Worm (Caenorhabditis elegans) whole organism, L4 larva: ENCODE measurements around the gene F19F10.14.
A peak's percentile ranks its signal among the peaks of the same experiment; 100 is the strongest.

Experiments used
- F10B5.3 ChIP-seq: sonication (generic microtip); optimal IDR thresholded peaks from 2 replicates; lab custom pipeline; 2016; ENCODE audit warnings: mild to moderate bottlenecking, missing genetic modification characterization, missing compliant biosample characterization
- F49E8.2 ChIP-seq: sonication (generic microtip); optimal IDR thresholded peaks from 2 replicates; lab custom pipeline; 2016; ENCODE audit warnings: missing compliant biosample characterization, mild to moderate bottlenecking, missing genetic modification characterization, borderline replicate concordance
- T26A8.4 ChIP-seq: fragments of 200-800 bp; sonication (Bioruptor generic); IDR thresholded peaks from 2 replicates; pipeline ENCODE4 v1.3.6; 2022; ENCODE audit warnings: missing genetic modification characterization, missing compliant biosample characterization
- Y5F2A.4 ChIP-seq: fragments of 200-800 bp; sonication (Bioruptor generic); optimal IDR thresholded peaks from 2 replicates; lab custom pipeline; 2018; ENCODE audit warnings: mild to moderate bottlenecking, missing genetic modification characterization, missing compliant biosample characterization
- ZK337.2 ChIP-seq: fragments of 200-800 bp; sonication (Bioruptor generic); IDR thresholded peaks from 2 replicates; pipeline ENCODE4 v1.3.6; 2022; ENCODE audit warnings: missing genetic modification reagents, missing genetic modification characterization, missing compliant biosample characterization
- aly-2 ChIP-seq: sonication (generic microtip); optimal IDR thresholded peaks from 2 replicates; lab custom pipeline; 2018; ENCODE audit warnings: missing biosample characterization, missing genetic modification characterization
- attf-4 ChIP-seq: sonication (generic microtip); optimal IDR thresholded peaks from 3 replicates; lab custom pipeline; 2017; ENCODE audit warnings: missing biosample characterization, missing genetic modification characterization
- ceh-32 ChIP-seq: sonication (generic microtip); optimal IDR thresholded peaks from 2 replicates; lab custom pipeline; 2016; ENCODE audit warnings: mild to moderate bottlenecking, missing genetic modification characterization, missing compliant biosample characterization; ENCODE audit not compliant: poor library complexity
- ceh-44 ChIP-seq: fragments of 200-800 bp; sonication (Bioruptor generic); IDR thresholded peaks from 2 replicates; pipeline ENCODE4 v1.3.6; 2022; ENCODE audit warnings: missing genetic modification reagents, missing genetic modification characterization, missing compliant biosample characterization
- ctbp-1 ChIP-seq: fragments of 200-800 bp; sonication (Bioruptor generic); IDR thresholded peaks from 2 replicates; pipeline ENCODE4 v1.3.6; 2022; ENCODE audit warnings: missing genetic modification reagents, missing genetic modification characterization, missing compliant biosample characterization
- dmd-6 ChIP-seq: fragments of 200-800 bp; sonication (Bioruptor generic); IDR thresholded peaks from 2 replicates; pipeline ENCODE4 v1.3.6; 2022; ENCODE audit warnings: missing genetic modification reagents, missing genetic modification characterization, missing compliant biosample characterization
- dmd-8 ChIP-seq: fragments of 200-800 bp; sonication (Bioruptor generic); IDR thresholded peaks from 2 replicates; pipeline ENCODE4 v1.3.6; 2022; ENCODE audit warnings: missing genetic modification characterization, missing compliant biosample characterization
- dve-1 ChIP-seq: sonication (generic microtip); optimal IDR thresholded peaks from 2 replicates; lab custom pipeline; 2017; ENCODE audit warnings: antibody characterized with exemption, mild to moderate bottlenecking, missing genetic modification characterization, missing compliant biosample characterization; ENCODE audit not compliant: insufficient read depth
- hlh-11 ChIP-seq: fragments of 200-800 bp; sonication (Bioruptor generic); optimal IDR thresholded peaks from 2 replicates; lab custom pipeline; 2018; ENCODE audit warnings: mild to moderate bottlenecking, missing genetic modification characterization, missing compliant biosample characterization
- lin-29 ChIP-seq: fragments of 200-800 bp; sonication (Bioruptor generic); IDR thresholded peaks from 2 replicates; pipeline ENCODE4 v1.3.6; 2022; ENCODE audit warnings: missing genetic modification reagents, missing genetic modification characterization, missing compliant biosample characterization
- mdt-29 ChIP-seq: fragments of 200-800 bp; sonication (Bioruptor generic); IDR thresholded peaks from 2 replicates; pipeline ENCODE4 v1.3.6; 2022; ENCODE audit warnings: missing genetic modification reagents, missing genetic modification characterization, missing compliant biosample characterization
- mep-1 ChIP-seq: fragments of 150-350 bp; sonication (generic microtip); optimal IDR thresholded peaks from 3 replicates; lab custom pipeline; 2014; ENCODE audit warnings: missing biosample characterization, missing genetic modification characterization
- mxl-2 ChIP-seq: fragments of 200-800 bp; sonication (Bioruptor generic); conservative IDR thresholded peaks from 2 replicates; pipeline ENCODE4 v1.3.6; 2022; ENCODE audit warnings: missing genetic modification reagents, missing genetic modification characterization, missing compliant biosample characterization
- mxl-3 ChIP-seq: fragments of 200-800 bp; sonication (Bioruptor generic); optimal IDR thresholded peaks from 2 replicates; lab custom pipeline; 2018; ENCODE audit warnings: mild to moderate bottlenecking, missing genetic modification characterization, missing compliant biosample characterization
- nhr-111 ChIP-seq: fragments of 200-800 bp; sonication (Bioruptor generic); optimal IDR thresholded peaks from 2 replicates; lab custom pipeline; 2018; ENCODE audit warnings: mild to moderate bottlenecking, missing genetic modification characterization, missing compliant biosample characterization
- nhr-25 ChIP-seq: sonication (generic microtip); optimal IDR thresholded peaks from 2 replicates; lab custom pipeline; 2017; ENCODE audit warnings: missing genetic modification characterization, mild to moderate bottlenecking, missing compliant biosample characterization, antibody characterized with exemption, moderate library complexity, borderline replicate concordance; ENCODE audit not compliant: insufficient read depth
- nhr-28 ChIP-seq: fragments of 150-350 bp; optimal IDR thresholded peaks from 2 replicates; lab custom pipeline; 2014; ENCODE audit warnings: missing biosample characterization, missing genetic modification characterization
- nhr-41 ChIP-seq: fragments of 200-800 bp; sonication (Bioruptor generic); IDR thresholded peaks from 2 replicates; pipeline ENCODE4 v1.3.6; 2022; ENCODE audit warnings: missing genetic modification reagents, missing genetic modification characterization, missing compliant biosample characterization
- nhr-6 ChIP-seq: fragments of 150-350 bp; optimal IDR thresholded peaks from 2 replicates; lab custom pipeline; 2014; ENCODE audit warnings: missing biosample characterization, missing genetic modification characterization
- sdz-12 ChIP-seq: fragments of 200-800 bp; sonication (Bioruptor generic); optimal IDR thresholded peaks from 2 replicates; lab custom pipeline; 2018; ENCODE audit warnings: mild to moderate bottlenecking, missing genetic modification characterization, missing compliant biosample characterization
- unc-62 ChIP-seq, 3 experiments: fragments of 150-350 bp in 1 of 3; sonication (generic microtip); optimal IDR thresholded peaks in 2 of 3; peaks in 1 of 3; 1 replicate in 1 of 3; 2 replicates in 2 of 3; lab custom pipeline; 2014 to 2017; ENCODE audit warnings: missing biosample characterization in 3 of 3, missing genetic modification characterization in 3 of 3, missing genetic modification reagents in 3 of 3, missing genotype in 1 of 3
- vab-7 ChIP-seq: fragments of 200-800 bp; sonication (Bioruptor generic); IDR thresholded peaks from 2 replicates; pipeline ENCODE4 v1.3.6; 2022; ENCODE audit warnings: missing genetic modification reagents, missing genetic modification characterization, missing compliant biosample characterization
- zfp-3 ChIP-seq: fragments of 200-800 bp; sonication (Bioruptor generic); conservative IDR thresholded peaks from 2 replicates; pipeline ENCODE4 v1.3.6; 2022; ENCODE audit warnings: missing genetic modification reagents, missing genetic modification characterization, missing compliant biosample characterization

Gene F19F10.14

DNA sequence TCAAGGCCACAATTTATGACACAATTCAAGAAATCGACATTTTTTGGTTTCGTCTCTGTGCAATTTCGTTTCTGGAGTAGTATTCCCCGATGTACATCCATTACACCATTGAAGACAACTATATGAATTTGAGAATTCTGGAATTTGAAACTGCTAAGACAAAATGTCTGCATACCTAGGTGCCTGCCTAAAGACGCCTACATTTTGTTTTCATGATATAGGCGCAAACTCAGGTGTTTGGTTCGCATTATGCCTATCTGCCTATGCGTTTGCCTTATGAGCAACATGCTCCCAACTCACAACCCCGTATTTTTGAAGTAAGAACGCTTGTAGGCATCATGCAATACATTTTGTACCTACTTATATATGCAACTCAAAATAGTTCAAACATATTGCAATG, at the start of gene F19F10.14:
F19F10.14 (minus strand) TSS at position 101 of the 400 bp plus-strand sequence.
- TF ChIP-seq ceh-32 (tag; lab: Kevin White, UChicago) (no peak), nhr-6 (no peak), mxl-3 (GFP tag; lab: Kevin White, UChicago) (no peak), dve-1 (tag; lab: Kevin White, UChicago) (no peak), mep-1 (tag; lab: Kevin White, UChicago) (no peak), Y5F2A.4 (GFP tag; lab: Kevin White, UChicago) (no peak), nhr-25 (tag; lab: Kevin White, UChicago) (no peak), ZK337.2 (no peak), F10B5.3 (no peak), zfp-3 (GFP tag; lab: Robert Waterston, UW) (no peak)

DNA sequence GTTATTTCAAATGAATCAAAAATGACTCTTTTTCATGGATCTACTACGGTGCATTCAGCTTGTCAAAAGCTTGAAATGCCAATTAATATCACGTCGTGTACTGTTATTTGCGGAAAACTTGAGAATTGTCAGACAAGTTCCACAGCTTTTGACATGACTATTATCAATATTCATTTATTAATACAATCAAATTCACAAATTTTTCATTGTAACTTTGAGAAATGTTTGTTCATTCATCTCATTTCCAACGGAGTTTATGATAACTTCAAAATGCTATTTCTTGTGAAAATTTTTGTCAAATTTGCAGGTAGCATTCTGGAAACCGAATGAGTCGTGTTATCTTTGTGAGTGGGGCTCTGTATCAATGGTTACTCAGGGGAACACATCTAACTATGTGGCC, 47.3 kb upstream of the F19F10.14 start, which contains the start of gene C50E3.15:
C50E3.15 (plus strand) TSS at position 301 of the 400 bp plus-strand sequence.
- TF ChIP-seq hlh-11 (tag; lab: Kevin White, UChicago): no peak
- TF ChIP-seq ctbp-1 (GFP tag; lab: Robert Waterston, UW): no peak
- TF ChIP-seq unc-62 (GFP tag; optimal IDR thresholded peaks at IDR 0.05 in 1 of 2; lab: Kevin White, UChicago): peak in 1 of 2 experiments; percentile 78
- no peak for TF ChIP-seq unc-62 (tag; optimal IDR thresholded peaks at IDR 0.05; lab: Kevin White, UChicago)

DNA sequence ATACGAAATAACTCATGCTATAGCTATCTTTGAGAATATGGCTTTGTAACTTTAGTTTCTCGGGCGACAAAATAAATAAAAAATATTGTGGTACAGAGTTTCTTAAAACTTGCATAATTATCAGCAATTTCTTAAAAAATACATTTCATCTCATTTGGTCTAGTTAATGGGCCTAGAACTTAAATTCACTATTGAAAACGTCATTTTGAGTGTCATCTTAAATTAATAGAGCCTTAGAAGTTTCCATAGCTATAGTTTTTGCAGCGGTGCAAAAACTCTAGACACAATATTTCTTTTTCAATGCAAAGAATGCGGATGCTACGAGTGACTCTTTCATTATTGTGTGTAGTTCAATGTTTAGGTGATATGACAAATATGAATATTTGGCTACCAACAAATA, 41.2 kb upstream of the F19F10.14 start, which contains the start of gene clec-215:
clec-215 (plus strand) TSS at position 301 of the 400 bp plus-strand sequence.
- TF ChIP-seq nhr-111 (no peak), attf-4 (tag; lab: Kevin White, UChicago) (no peak)

DNA sequence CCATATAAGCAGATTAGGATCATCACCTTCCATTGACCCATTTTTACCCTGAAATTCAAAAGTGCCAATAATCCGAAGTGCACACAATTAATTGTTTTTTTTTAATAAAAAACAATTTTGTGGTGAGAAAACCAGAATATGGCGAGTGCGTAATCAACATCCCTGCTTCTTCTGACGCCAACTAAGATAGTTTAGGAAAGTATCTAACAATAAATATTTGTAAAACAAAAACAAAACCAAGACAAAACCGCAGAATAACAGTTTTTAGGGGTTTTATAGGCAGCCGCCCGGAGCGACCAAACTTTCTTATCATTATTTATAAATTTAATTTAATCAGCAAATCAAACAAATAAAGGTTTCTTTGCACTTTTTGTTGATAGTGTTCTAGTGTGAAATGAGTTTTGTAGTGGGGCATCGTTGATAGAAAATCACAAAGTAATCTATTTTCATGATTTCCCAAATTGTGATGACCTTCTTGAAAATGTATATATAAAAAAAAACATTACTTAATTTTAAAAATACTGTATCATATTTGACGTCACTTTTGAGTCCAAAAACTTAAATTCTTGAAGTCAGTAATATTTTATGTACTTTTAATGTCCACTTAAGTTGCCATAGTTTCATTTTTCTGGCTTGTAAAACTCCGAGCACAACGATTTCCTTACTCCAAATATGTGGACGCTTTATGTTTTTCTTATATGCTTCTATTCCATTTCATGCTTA, 39.0 kb upstream of the F19F10.14 start, which contains the start of the genes folt-3 and clec-214:
folt-3 (minus strand) TSS at position 51 of the 723 bp plus-strand sequence.
clec-214 (plus strand) TSS at position 673 of the 723 bp plus-strand sequence.
- TF ChIP-seq nhr-28 (tag; lab: Kevin White, UChicago) (peak; percentile 80), dmd-6 (GFP tag; lab: Robert Waterston, UW) (no peak)
- TF ChIP-seq, all 104 proteins: peak for 1

DNA sequence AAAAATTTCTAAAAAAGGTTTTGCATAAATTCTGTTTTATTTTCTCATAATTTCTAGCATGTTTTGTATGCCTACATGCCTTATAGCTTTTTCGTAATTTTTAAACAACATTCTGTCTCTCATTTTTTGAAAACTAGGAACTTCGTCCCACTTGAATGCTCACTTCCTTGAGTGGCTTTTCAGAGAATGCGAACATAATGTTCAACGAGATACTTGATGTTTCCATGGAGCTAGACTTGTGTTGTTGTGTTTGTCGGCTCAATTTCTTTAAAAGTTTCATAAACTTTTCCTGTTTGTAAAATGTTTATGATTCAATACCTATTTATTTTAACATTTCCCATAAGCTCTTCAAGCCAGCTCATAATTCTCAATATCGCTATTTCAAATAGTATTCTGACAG, 34.0 kb upstream of the F19F10.14 start, which contains the start of gene clec-213:
clec-213 (plus strand) TSS at position 301 of the 400 bp plus-strand sequence.
- TF ChIP-seq mxl-2 (GFP tag; lab: Robert Waterston, UW) (no peak), T26A8.4 (GFP tag; lab: Robert Waterston, UW) (no peak), Y5F2A.4 (GFP tag; lab: Kevin White, UChicago) (no peak), lin-29 (GFP tag; lab: Robert Waterston, UW) (no peak), ceh-44 (GFP tag; lab: Robert Waterston, UW) (no peak), nhr-41 (GFP tag; lab: Robert Waterston, UW) (no peak), aly-2 (no peak), dmd-8 (GFP tag; lab: Robert Waterston, UW) (no peak), nhr-6 (no peak), zfp-3 (GFP tag; lab: Robert Waterston, UW) (no peak), F49E8.2 (no peak), sdz-12 (GFP tag; lab: Kevin White, UChicago) (no peak), vab-7 (GFP tag; lab: Robert Waterston, UW) (no peak), mdt-29 (GFP tag; lab: Robert Waterston, UW) (no peak), nhr-25 (tag; lab: Kevin White, UChicago) (no peak)
